Worm (Caenorhabditis elegans) whole organism, L1 larva: ENCODE results near the gene Y15E3A.5.

Source experiments
- C16A3.4 ChIP-seq: fragments of 150-350 bp; optimal IDR thresholded peaks from 2 replicates; lab custom pipeline; 2014; ENCODE audit warnings: missing biosample characterization, missing genetic modification characterization
- aha-1 ChIP-seq: fragments of 150-350 bp; optimal IDR thresholded peaks from 2 replicates; lab custom pipeline; 2014; ENCODE audit warnings: missing biosample characterization, missing genetic modification characterization
- alr-1 ChIP-seq: fragments of 200-800 bp; sonication (Bioruptor generic); optimal IDR thresholded peaks from 2 replicates; lab custom pipeline; 2018; ENCODE audit warnings: borderline replicate concordance, mild to moderate bottlenecking, missing genetic modification characterization, missing compliant biosample characterization
- ama-1 ChIP-seq: fragments of 150-350 bp; optimal IDR thresholded peaks from 2 replicates; lab custom pipeline; 2014
- blmp-1 ChIP-seq: fragments of 150-350 bp; optimal IDR thresholded peaks from 2 replicates; lab custom pipeline; 2014; ENCODE audit warnings: missing biosample characterization, missing genetic modification characterization
- ceh-82 ChIP-seq, 3 experiments: fragments of 150-350 bp in 1 of 3; sonication (generic microtip) in 2 of 3; optimal IDR thresholded peaks; 2 replicates each; lab custom pipeline; 2014 to 2017; ENCODE audit warnings: missing biosample characterization in 3 of 3, missing genetic modification characterization in 3 of 3
- dpl-1 ChIP-seq, 3 experiments: fragments of 150-350 bp in 2 of 3; sonication (generic microtip) in 1 of 3; optimal IDR thresholded peaks; 2 replicates each; lab custom pipeline; 2014 to 2017; ENCODE audit warnings: missing biosample characterization in 3 of 3, missing genetic modification characterization in 3 of 3, missing genetic modification reagents in 3 of 3
- efl-1 ChIP-seq, 4 experiments: fragments of 150-350 bp; optimal IDR thresholded peaks in 3 of 4; peaks in 1 of 4; 1 replicate in 1 of 4; 2 replicates in 3 of 4; lab custom pipeline; 2014; ENCODE audit warnings: missing biosample characterization in 2 of 4, missing genetic modification characterization in 2 of 4, missing genetic modification reagents in 2 of 4
- egl-13 ChIP-seq: sonication (generic microtip); optimal IDR thresholded peaks from 2 replicates; lab custom pipeline; 2016; ENCODE audit warnings: missing genotype, missing genetic modification reagents, missing genetic modification characterization, missing compliant biosample characterization
- elt-3 ChIP-seq, 6 experiments: fragments of 150-350 bp in 1 of 6; sonication (generic microtip); optimal IDR thresholded peaks; 2 replicates each; lab custom pipeline; 2017 to 2018; ENCODE audit warnings: missing biosample characterization in 6 of 6, missing genetic modification characterization in 6 of 6, inconsistent platforms in 1 of 6
- fkh-4 ChIP-seq: sonication (generic microtip); optimal IDR thresholded peaks from 2 replicates; lab custom pipeline; 2016; ENCODE audit warnings: missing compliant biosample characterization, missing genetic modification characterization, borderline replicate concordance
- hlh-17 ChIP-seq: fragments of 200-800 bp; sonication (Bioruptor generic); optimal IDR thresholded peaks from 2 replicates; lab custom pipeline; 2018; ENCODE audit warnings: missing genetic modification characterization, mild to moderate bottlenecking, missing compliant biosample characterization, moderate library complexity, borderline replicate concordance
- hlh-4 ChIP-seq: sonication (generic microtip); optimal IDR thresholded peaks from 2 replicates; lab custom pipeline; 2016; ENCODE audit warnings: mild to moderate bottlenecking, missing genetic modification characterization, missing compliant biosample characterization
- hpl-2 ChIP-seq: fragments of 150-350 bp; optimal IDR thresholded peaks from 2 replicates; lab custom pipeline; 2014; ENCODE audit warnings: missing biosample characterization, missing genetic modification reagents, missing genetic modification characterization
- irx-1 ChIP-seq: sonication (generic microtip); optimal IDR thresholded peaks from 2 replicates; lab custom pipeline; 2016; ENCODE audit warnings: missing genetic modification characterization, missing compliant biosample characterization
- jun-1 ChIP-seq: fragments of 150-350 bp; optimal IDR thresholded peaks from 2 replicates; lab custom pipeline; 2014; ENCODE audit warnings: missing biosample characterization, missing genetic modification reagents, missing genetic modification characterization
- lin-14 ChIP-seq: fragments of 200-800 bp; sonication (Bioruptor generic); optimal IDR thresholded peaks from 2 replicates; lab custom pipeline; 2018; ENCODE audit warnings: mild to moderate bottlenecking, missing genetic modification characterization, moderate library complexity, missing compliant biosample characterization
- lin-39 ChIP-seq: fragments of 150-350 bp; optimal IDR thresholded peaks from 2 replicates; lab custom pipeline; 2014; ENCODE audit warnings: missing biosample characterization, missing genetic modification reagents, missing genetic modification characterization
- lsy-2 ChIP-seq, 2 experiments: fragments of 150-350 bp; optimal IDR thresholded peaks; 2 replicates each; lab custom pipeline; 2014; ENCODE audit warnings: missing biosample characterization in 2 of 2, missing genetic modification characterization in 2 of 2
- mdl-1 ChIP-seq, 2 experiments: fragments of 150-350 bp; optimal IDR thresholded peaks; 2 replicates each; lab custom pipeline; 2014 to 2017; ENCODE audit warnings: missing biosample characterization in 2 of 2, missing genetic modification characterization in 2 of 2, inconsistent platforms in 1 of 2
- mef-2 ChIP-seq: fragments of 150-350 bp; optimal IDR thresholded peaks from 2 replicates; lab custom pipeline; 2014; ENCODE audit warnings: missing biosample characterization, missing genetic modification characterization
- nhr-11 ChIP-seq: fragments of 150-350 bp; optimal IDR thresholded peaks from 2 replicates; lab custom pipeline; 2014; ENCODE audit warnings: missing biosample characterization, missing genetic modification characterization
- nhr-12 ChIP-seq: sonication (generic microtip); optimal IDR thresholded peaks from 2 replicates; lab custom pipeline; 2017; ENCODE audit warnings: missing biosample characterization, missing genetic modification characterization
- nhr-19 ChIP-seq: fragments of 200-800 bp; sonication (Bioruptor generic); conservative IDR thresholded peaks from 2 replicates; pipeline ENCODE4 v1.3.6; 2022; ENCODE audit warnings: missing genetic modification characterization, missing compliant biosample characterization
- nhr-20 ChIP-seq: sonication (generic microtip); optimal IDR thresholded peaks from 2 replicates; lab custom pipeline; 2016; ENCODE audit warnings: mild to moderate bottlenecking, missing genetic modification characterization, missing compliant biosample characterization
- nhr-47 ChIP-seq: sonication (generic microtip); optimal IDR thresholded peaks from 2 replicates; lab custom pipeline; 2016; ENCODE audit warnings: mild to moderate bottlenecking, missing genetic modification characterization, moderate library complexity, missing compliant biosample characterization
- nhr-71 ChIP-seq: sonication (generic microtip); optimal IDR thresholded peaks from 2 replicates; lab custom pipeline; 2016; ENCODE audit warnings: mild to moderate bottlenecking, missing genetic modification characterization, moderate library complexity, missing compliant biosample characterization
- nhr-77 ChIP-seq: fragments of 150-350 bp; optimal IDR thresholded peaks from 2 replicates; lab custom pipeline; 2014; ENCODE audit warnings: missing biosample characterization, missing genetic modification characterization
- nhr-84 ChIP-seq: sonication (generic microtip); optimal IDR thresholded peaks from 2 replicates; lab custom pipeline; 2017; ENCODE audit warnings: missing biosample characterization, missing genetic modification characterization
- nhr-85 ChIP-seq: sonication (generic microtip); peaks from one replicate; lab custom pipeline; 2016; ENCODE audit warnings: missing genetic modification characterization, inconsistent platforms, missing compliant biosample characterization
- rnt-1 ChIP-seq: sonication (generic microtip); optimal IDR thresholded peaks from 2 replicates; lab custom pipeline; 2016; ENCODE audit warnings: mild to moderate bottlenecking, missing genetic modification characterization, moderate library complexity, missing compliant biosample characterization
- skn-1 ChIP-seq: fragments of 150-350 bp; optimal IDR thresholded peaks from 2 replicates; lab custom pipeline; 2014; ENCODE audit warnings: missing biosample characterization, missing genetic modification characterization
- snpc-4 ChIP-seq: fragments of 150-350 bp; optimal IDR thresholded peaks from 2 replicates; lab custom pipeline; 2014; ENCODE audit warnings: missing biosample characterization, missing genetic modification characterization
- snu-23 ChIP-seq: sonication (generic microtip); optimal IDR thresholded peaks from 2 replicates; lab custom pipeline; 2016; ENCODE audit warnings: missing genetic modification characterization, missing compliant biosample characterization
- swsn-7 ChIP-seq: sonication (generic microtip); optimal IDR thresholded peaks from 2 replicates; lab custom pipeline; 2016; ENCODE audit warnings: missing genetic modification characterization, missing compliant biosample characterization
- tbx-2 ChIP-seq: sonication (generic microtip); optimal IDR thresholded peaks from 2 replicates; lab custom pipeline; 2016; ENCODE audit warnings: missing genetic modification characterization, missing compliant biosample characterization
- tlp-1 ChIP-seq: fragments of 150-350 bp; optimal IDR thresholded peaks from 2 replicates; lab custom pipeline; 2014; ENCODE audit warnings: missing biosample characterization, missing genetic modification characterization
- unc-130 ChIP-seq: fragments of 150-350 bp; optimal IDR thresholded peaks from 2 replicates; lab custom pipeline; 2017; ENCODE audit warnings: missing biosample characterization, missing genetic modification characterization, inconsistent platforms
- unc-30 ChIP-seq: sonication (generic microtip); optimal IDR thresholded peaks from 2 replicates; lab custom pipeline; 2017; ENCODE audit warnings: missing biosample characterization, missing genetic modification characterization
- unc-98 ChIP-seq: fragments of 200-800 bp; sonication (Bioruptor generic); IDR thresholded peaks from 2 replicates; pipeline ENCODE4 v1.3.6; 2022; ENCODE audit warnings: missing genetic modification characterization, missing compliant biosample characterization
- vab-15 ChIP-seq: sonication (generic microtip); optimal IDR thresholded peaks from 2 replicates; lab custom pipeline; 2017; ENCODE audit warnings: missing genotype, mild to moderate bottlenecking, missing genetic modification characterization, missing compliant biosample characterization
- zag-1 ChIP-seq: fragments of 150-350 bp; optimal IDR thresholded peaks from 2 replicates; lab custom pipeline; 2014; ENCODE audit warnings: missing biosample characterization, missing genetic modification characterization
- ztf-11 ChIP-seq, 2 experiments: sonication (generic microtip); optimal IDR thresholded peaks; 2 replicates each; lab custom pipeline; 2016 to 2017; ENCODE audit warnings: missing genetic modification characterization in 2 of 2, missing biosample characterization in 1 of 2, missing compliant biosample characterization in 1 of 2

The Y15E3A.5 gene

DNA sequence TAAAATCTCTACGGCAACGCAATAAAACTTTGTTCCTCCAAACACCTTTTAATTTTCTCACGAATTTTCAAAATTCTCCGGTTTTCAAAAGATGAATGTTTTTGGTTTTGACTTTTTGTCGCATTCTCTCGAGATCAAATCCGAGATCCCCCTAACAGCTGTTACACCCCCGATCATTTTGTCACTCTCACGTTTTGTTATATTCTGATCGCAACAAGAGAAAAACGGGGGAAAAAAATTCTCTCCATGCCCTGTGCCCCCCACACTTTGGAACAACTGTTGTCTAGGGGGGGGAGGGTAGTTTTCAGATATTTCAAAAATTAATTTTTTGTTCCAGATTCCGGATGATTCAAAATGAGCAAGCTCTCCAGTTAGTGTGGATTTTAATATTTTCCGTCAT is 2.2 kb upstream of the Y15E3A.5 start:
- TF ChIP-seq mef-2 (tag; lab: Kevin White, UChicago), result no peak
- TF ChIP-seq elt-3 (tag; optimal IDR thresholded peaks at IDR 0.05; lab: Kevin White, UChicago), result no peak
- TF ChIP-seq mdl-1 (tag; optimal IDR thresholded peaks at IDR 0.05; lab: Kevin White, UChicago), result peak in 1 of 2 experiments; percentile 35
- no peak for TF ChIP-seq ztf-11 (tag; optimal IDR thresholded peaks at IDR 0.05; lab: Kevin White, UChicago)
- TF ChIP-seq rnt-1 (tag; lab: Kevin White, UChicago), result peak; percentile 77
- no peak for TF ChIP-seq efl-1 (optimal IDR thresholded peaks at IDR 0.05; lab: Kevin White, UChicago)
- TF ChIP-seq efl-1 (GFP tag; optimal IDR thresholded peaks at IDR 0.05 in 1 of 2; lab: Kevin White, UChicago), result no peak
- peak; percentile 33 for TF ChIP-seq skn-1 (tag; lab: Kevin White, UChicago)
- TF ChIP-seq nhr-85 (tag; lab: Kevin White, UChicago), result no peak
- TF ChIP-seq jun-1, result no peak
- no peak for TF ChIP-seq nhr-12
- peak; percentile 51; the same call in 1 of the 2 replicates for TF ChIP-seq nhr-19
- TF ChIP-seq snpc-4 (tag; lab: Kevin White, UChicago), result peak; percentile 10
- TF ChIP-seq nhr-20, result peak; percentile 43
- peak; percentile 78 for TF ChIP-seq nhr-71 (tag; lab: Kevin White, UChicago)
- no peak for TF ChIP-seq C16A3.4
- peak; percentile 82 for TF ChIP-seq lin-14 (GFP tag; lab: Kevin White, UChicago)
- TF ChIP-seq lin-39 (tag; lab: Kevin White, UChicago), result peak; percentile 42
- peak; percentile 7 for TF ChIP-seq swsn-7 (tag; lab: Kevin White, UChicago)
- TF ChIP-seq vab-15 (tag; lab: Kevin White, UChicago), result no peak
- peak; percentile 36 for TF ChIP-seq snu-23 (GFP tag; lab: Kevin White, UChicago)
- peak; percentile 54 for TF ChIP-seq unc-130 (tag; lab: Kevin White, UChicago)
- TF ChIP-seq lsy-2 (tag; optimal IDR thresholded peaks at IDR 0.05; lab: Kevin White, UChicago), result peak in 1 of 2 experiments; percentile 32
- TF ChIP-seq tlp-1 (tag; lab: Kevin White, UChicago), result no peak
- TF ChIP-seq hlh-4 (tag; lab: Kevin White, UChicago), result no peak

DNA sequence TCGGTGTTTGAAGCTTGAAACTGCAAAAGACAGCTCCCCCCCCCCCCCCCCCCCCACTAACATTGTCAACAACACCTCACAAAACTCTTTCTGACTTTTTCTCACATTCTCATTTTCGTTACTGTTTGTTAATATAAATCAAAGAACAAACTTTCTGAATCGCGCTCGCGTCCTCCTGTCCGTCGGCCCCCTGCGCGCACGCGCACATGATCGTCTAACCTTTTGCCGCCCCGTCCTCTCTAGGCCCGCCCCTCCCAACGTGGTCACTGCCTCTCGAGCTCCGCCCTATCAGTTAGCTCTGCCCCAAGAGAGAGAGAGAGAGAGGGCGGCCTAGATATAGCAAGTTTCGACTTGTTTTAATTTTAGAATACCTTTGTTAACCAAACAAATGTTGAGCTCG is 385 bp downstream of the Y15E3A.5 start:
- no peak for TF ChIP-seq fkh-4 (tag; lab: Kevin White, UChicago)
- TF ChIP-seq lin-39 (tag; lab: Kevin White, UChicago), result no peak
- TF ChIP-seq aha-1 (tag; lab: Kevin White, UChicago), result no peak
- TF ChIP-seq nhr-84 (tag; lab: Kevin White, UChicago), result no peak
- no peak for TF ChIP-seq unc-30 (tag; lab: Kevin White, UChicago)
- no peak for TF ChIP-seq nhr-77 (tag; lab: Kevin White, UChicago)
- TF ChIP-seq lsy-2 (tag; optimal IDR thresholded peaks at IDR 0.05; lab: Kevin White, UChicago), result no peak
- TF ChIP-seq rnt-1 (tag; lab: Kevin White, UChicago), result peak; percentile 7
- no peak for TF ChIP-seq hlh-17 (GFP tag; lab: Kevin White, UChicago)
- no peak for TF ChIP-seq ama-1
- TF ChIP-seq lin-14 (GFP tag; lab: Kevin White, UChicago), result peak; percentile 47
- peak; percentile 4 for TF ChIP-seq nhr-47 (tag; lab: Kevin White, UChicago)
- TF ChIP-seq egl-13 (tag; lab: Kevin White, UChicago), result no peak
- no peak for TF ChIP-seq blmp-1
- no peak for TF ChIP-seq nhr-11 (tag; lab: Kevin White, UChicago)
- TF ChIP-seq nhr-71 (tag; lab: Kevin White, UChicago), result peak; percentile 37
- no peak for TF ChIP-seq alr-1 (tag; lab: Kevin White, UChicago)
- peak; percentile 7 for TF ChIP-seq skn-1 (tag; lab: Kevin White, UChicago)
- TF ChIP-seq swsn-7 (tag; lab: Kevin White, UChicago), result no peak
- no peak for TF ChIP-seq unc-98 (GFP tag; lab: Robert Waterston, UW)
- peak; percentile 40 for TF ChIP-seq nhr-19
- TF ChIP-seq irx-1 (tag; lab: Kevin White, UChicago), result no peak
- TF ChIP-seq jun-1, result no peak
- TF ChIP-seq tbx-2 (tag; lab: Kevin White, UChicago), result no peak
- TF ChIP-seq C16A3.4, result no peak
- TF ChIP-seq hpl-2 (GFP tag; lab: Kevin White, UChicago), result no peak
- peak in 1 of 2 experiments; percentile 72 for TF ChIP-seq mdl-1 (tag; optimal IDR thresholded peaks at IDR 0.05; lab: Kevin White, UChicago)
- TF ChIP-seq ceh-82 (tag; optimal IDR thresholded peaks at IDR 0.05; lab: Kevin White, UChicago), result peak in 2 of 3 experiments; percentile 3 to 13
- no peak for TF ChIP-seq snpc-4 (tag; lab: Kevin White, UChicago)
- TF ChIP-seq dpl-1 (GFP tag; optimal IDR thresholded peaks at IDR 0.05; lab: Kevin White, UChicago), result no peak
- no peak for TF ChIP-seq zag-1
- TF ChIP-seq unc-130 (tag; lab: Kevin White, UChicago), result no peak
- no peak for TF ChIP-seq nhr-85 (tag; lab: Kevin White, UChicago)
